Worm (Caenorhabditis elegans) whole organism, L3 larva: Measurements from ENCODE around the gene F23H12.7.

ENCODE experiments used
- ceh-82 ChIP-seq: fragments of 150-350 bp; optimal IDR thresholded peaks from 2 replicates; lab custom pipeline; 2014; ENCODE audit warnings: missing biosample characterization, missing genetic modification characterization
- ceh-9 ChIP-seq: sonication (generic microtip); optimal IDR thresholded peaks from 2 replicates; lab custom pipeline; 2018; ENCODE audit warnings: missing biosample characterization, missing genetic modification characterization
- egl-27 ChIP-seq: sonication (generic microtip); optimal IDR thresholded peaks from 4 replicates; lab custom pipeline; 2017; ENCODE audit warnings: missing biosample characterization, missing genetic modification reagents, missing genetic modification characterization
- elt-1 ChIP-seq: fragments of 150-350 bp; optimal IDR thresholded peaks from 2 replicates; lab custom pipeline; 2014; ENCODE audit warnings: missing biosample characterization, missing genetic modification characterization
- elt-3 ChIP-seq, 3 experiments: fragments of 150-350 bp in 1 of 3; sonication (generic microtip) in 2 of 3; optimal IDR thresholded peaks; 2 replicates in 2 of 3; 4 replicates in 1 of 3; lab custom pipeline; 2014 to 2017; ENCODE audit warnings: missing biosample characterization in 3 of 3, missing genetic modification characterization in 3 of 3
- fos-1 ChIP-seq: fragments of 150-350 bp; optimal IDR thresholded peaks from 2 replicates; lab custom pipeline; 2014; ENCODE audit warnings: missing biosample characterization, missing genetic modification characterization
- lin-39 ChIP-seq: fragments of 150-350 bp; optimal IDR thresholded peaks from 2 replicates; lab custom pipeline; 2018; ENCODE audit warnings: missing biosample characterization, missing genetic modification reagents, missing genetic modification characterization
- nhr-11 ChIP-seq: fragments of 150-350 bp; optimal IDR thresholded peaks from 2 replicates; lab custom pipeline; 2014; ENCODE audit warnings: missing biosample characterization, missing genetic modification characterization
- nhr-237 ChIP-seq: fragments of 150-350 bp; optimal IDR thresholded peaks from 2 replicates; lab custom pipeline; 2014; ENCODE audit warnings: missing biosample characterization, missing genetic modification characterization
- nhr-77 ChIP-seq: fragments of 150-350 bp; optimal IDR thresholded peaks from 2 replicates; lab custom pipeline; 2014; ENCODE audit warnings: missing biosample characterization, missing genetic modification characterization
- ztf-11 ChIP-seq: fragments of 150-350 bp; optimal IDR thresholded peaks from 2 replicates; lab custom pipeline; 2014; ENCODE audit warnings: missing biosample characterization, missing genetic modification characterization

ce11 chrV:12386154-12386553 lies 14.7 kb downstream of the F23H12.7 start, which contains the start of gene K01D12.15:
- TF ChIP-seq ceh-82 (tag; lab: Kevin White, UChicago) (no peak), elt-1 (tag; lab: Kevin White, UChicago) (no peak), lin-39 (tag; lab: Kevin White, UChicago) (no peak), elt-3 (tag; optimal IDR thresholded peaks at IDR 0.05; lab: Kevin White, UChicago) (no peak), nhr-237 (no peak), nhr-77 (tag; lab: Kevin White, UChicago) (no peak), fos-1 (no peak), nhr-11 (no peak), egl-27 (tag; lab: Kevin White, UChicago) (no peak), ceh-9 (tag; lab: Kevin White, UChicago) (no peak), ztf-11 (no peak)
